Worm (Caenorhabditis elegans): ENCODE measurements around the gene tag-124.

Gene tag-124

DNA sequence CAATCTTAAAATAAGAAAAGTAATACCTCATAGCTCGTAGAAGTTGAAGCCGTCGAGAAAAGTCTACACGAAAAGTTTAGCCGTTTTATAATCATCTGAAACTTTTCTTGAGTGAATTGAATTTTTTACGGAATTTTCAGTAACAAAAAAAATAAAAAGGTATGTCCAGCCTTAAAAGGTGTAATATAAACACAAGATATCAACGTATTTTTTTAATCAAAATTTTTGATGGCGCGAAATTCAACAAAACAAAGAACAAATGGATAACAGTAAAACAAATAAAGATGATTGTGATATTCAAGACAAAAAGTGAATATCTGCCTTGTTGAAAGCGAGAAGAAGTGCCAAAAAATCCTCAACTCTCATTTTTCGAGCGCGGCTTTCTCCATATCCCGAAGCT lies 1.4 kb upstream of the tag-124 start, which contains the start of gene eral-1:
Gene eral-1, minus strand, starts transcription at position 101 of the 400 bp plus-strand sequence.
- TF ChIP-seq aly-2 (tag; optimal IDR thresholded peaks at IDR 0.05) (no peak), daf-12 (tag; optimal IDR thresholded peaks at IDR 0.05) (no peak), lin-39 (tag; optimal IDR thresholded peaks at IDR 0.05) (no peak), dmd-8 (GFP tag; IDR thresholded peaks at IDR 0.05) (no peak), Y5F2A.4 (GFP tag; optimal IDR thresholded peaks at IDR 0.05) (no peak), lin-1 (GFP tag; IDR thresholded peaks at IDR 0.05) (no peak), jun-1 (tag; optimal IDR thresholded peaks at IDR 0.05) (no peak), mdl-1 (tag; optimal IDR thresholded peaks at IDR 0.05) (no peak), nhr-111 (GFP tag; optimal IDR thresholded peaks at IDR 0.05) (no peak), madf-9 (GFP tag; conservative IDR thresholded peaks at IDR 0.05) (no peak), zip-11 (GFP tag; IDR thresholded peaks at IDR 0.05) (no peak), lin-13 (GFP tag; optimal IDR thresholded peaks at IDR 0.05) (no peak), ztf-11 (tag; optimal IDR thresholded peaks at IDR 0.05) (no peak), nhr-25 (tag; optimal IDR thresholded peaks at IDR 0.05; ENCODE audit: borderline replicate concordance, insufficient read depth) (no peak), daf-8 (GFP tag; IDR thresholded peaks at IDR 0.05) (no peak), F10B5.3 (tag; optimal IDR thresholded peaks at IDR 0.05) (no peak), mxl-2 (GFP tag; conservative IDR thresholded peaks at IDR 0.05) (no peak), ceh-32 (tag; optimal IDR thresholded peaks at IDR 0.05; ENCODE audit: poor library complexity) (no peak)

DNA sequence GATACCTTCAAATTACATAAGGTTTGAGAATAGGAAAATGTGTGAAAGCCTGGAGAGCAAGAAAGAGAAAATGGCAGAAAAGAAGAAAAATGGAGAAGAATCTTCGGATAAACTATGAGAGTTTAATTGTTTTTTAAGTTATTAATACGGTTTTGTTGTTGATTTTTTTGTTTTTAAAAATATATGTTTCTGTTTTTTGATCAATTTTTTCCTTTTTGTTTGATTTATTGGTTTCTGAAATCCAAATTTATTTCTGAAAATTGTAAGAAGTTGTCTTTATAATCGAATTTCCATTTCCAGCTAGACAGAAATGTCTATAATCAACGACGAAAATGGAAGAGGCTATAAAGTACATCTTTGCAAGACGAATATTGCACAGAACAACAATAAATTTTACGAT lies 1.6 kb downstream of the tag-124 start, which contains the start of gene parp-2:
Gene parp-2, plus strand, starts transcription at position 301 of the 400 bp plus-strand sequence.
- TF ChIP-seq egl-27 (tag; optimal IDR thresholded peaks at IDR 0.05) = no peak
- TF ChIP-seq madf-5 (GFP tag; IDR thresholded peaks at IDR 0.05) = no peak
- no peak for TF ChIP-seq ama-1 (optimal IDR thresholded peaks at IDR 0.05)
- TF ChIP-seq zip-2 (tag; optimal IDR thresholded peaks at IDR 0.05) = no peak
- TF ChIP-seq duxl-1 (tag; optimal IDR thresholded peaks at IDR 0.05; ENCODE audit: poor library complexity) = no peak
- TF ChIP-seq ceh-82 (tag; optimal IDR thresholded peaks at IDR 0.05) = no peak
- no peak for TF ChIP-seq saeg-2 (GFP tag; IDR thresholded peaks at IDR 0.05)
- no peak for TF ChIP-seq Y5F2A.4 (GFP tag; optimal IDR thresholded peaks at IDR 0.05)
- TF ChIP-seq mdl-1 (tag; optimal IDR thresholded peaks at IDR 0.05) = no peak
- no peak for TF ChIP-seq php-3 (GFP tag; IDR thresholded peaks at IDR 0.05)
- no peak for TF ChIP-seq hmg-1.1 (GFP tag; IDR thresholded peaks at IDR 0.05)
- no peak for TF ChIP-seq attf-4 (tag; optimal IDR thresholded peaks at IDR 0.05)

DNA sequence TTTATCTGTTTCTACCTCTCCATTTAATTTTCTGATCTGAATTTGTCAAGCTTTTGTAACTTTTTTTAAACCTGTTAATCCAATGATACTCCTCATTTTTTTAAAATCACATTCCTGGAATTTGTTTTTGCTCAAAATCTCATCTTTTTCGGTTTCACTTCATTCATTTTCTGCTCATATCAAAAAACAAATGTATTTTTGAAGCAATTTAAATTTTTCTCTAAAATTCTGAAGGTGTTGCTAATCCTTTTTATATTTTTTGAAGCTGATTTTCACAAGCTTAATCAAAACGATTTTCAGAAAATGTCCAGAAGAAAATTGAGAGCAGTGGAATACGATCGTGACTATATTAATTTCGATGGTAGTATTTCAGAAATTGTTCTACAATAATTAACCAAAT lies 3.8 kb downstream of the tag-124 start, which contains the start of gene E02H1.5:
Gene E02H1.5, plus strand, starts transcription at position 301 of the 400 bp plus-strand sequence.
- TF ChIP-seq madf-5 (GFP tag; IDR thresholded peaks at IDR 0.05) (no peak), Y105C5A.15 (GFP tag; IDR thresholded peaks at IDR 0.05) (no peak), T20F7.1 (GFP tag; optimal IDR thresholded peaks at IDR 0.05) (no peak), ZK546.5 (tag; optimal IDR thresholded peaks at IDR 0.05) (no peak), hmg-1.1 (GFP tag; IDR thresholded peaks at IDR 0.05) (no peak), tag-97 (GFP tag; IDR thresholded peaks at IDR 0.05) (no peak), F49E8.2 (tag; optimal IDR thresholded peaks at IDR 0.05; ENCODE audit: borderline replicate concordance) (no peak), zag-1 (tag; optimal IDR thresholded peaks at IDR 0.05) (no peak), sdz-12 (GFP tag; optimal IDR thresholded peaks at IDR 0.05) (no peak), ama-1 (optimal IDR thresholded peaks at IDR 0.05) (no peak), snpc-1.2 (GFP tag; IDR thresholded peaks at IDR 0.05) (no peak), unc-130 (GFP tag; optimal IDR thresholded peaks at IDR 0.05) (no peak), zip-2 (tag; optimal IDR thresholded peaks at IDR 0.05) (no peak), zfp-3 (GFP tag; conservative IDR thresholded peaks at IDR 0.05) (no peak), F26F4.8 (GFP tag; conservative IDR thresholded peaks at IDR 0.05) (no peak), lir-3 (tag; optimal IDR thresholded peaks at IDR 0.05) (no peak), duxl-1 (tag; optimal IDR thresholded peaks at IDR 0.05; ENCODE audit: poor library complexity) (no peak), ztf-11 (tag; optimal IDR thresholded peaks at IDR 0.05) (no peak), gei-8 (GFP tag; optimal IDR thresholded peaks at IDR 0.05) (no peak)

All from whole organism, L4 larva.